Fruit fly (Drosophila melanogaster): Measurements from ENCODE around the gene Prx2.

Gene Prx2

DNA sequence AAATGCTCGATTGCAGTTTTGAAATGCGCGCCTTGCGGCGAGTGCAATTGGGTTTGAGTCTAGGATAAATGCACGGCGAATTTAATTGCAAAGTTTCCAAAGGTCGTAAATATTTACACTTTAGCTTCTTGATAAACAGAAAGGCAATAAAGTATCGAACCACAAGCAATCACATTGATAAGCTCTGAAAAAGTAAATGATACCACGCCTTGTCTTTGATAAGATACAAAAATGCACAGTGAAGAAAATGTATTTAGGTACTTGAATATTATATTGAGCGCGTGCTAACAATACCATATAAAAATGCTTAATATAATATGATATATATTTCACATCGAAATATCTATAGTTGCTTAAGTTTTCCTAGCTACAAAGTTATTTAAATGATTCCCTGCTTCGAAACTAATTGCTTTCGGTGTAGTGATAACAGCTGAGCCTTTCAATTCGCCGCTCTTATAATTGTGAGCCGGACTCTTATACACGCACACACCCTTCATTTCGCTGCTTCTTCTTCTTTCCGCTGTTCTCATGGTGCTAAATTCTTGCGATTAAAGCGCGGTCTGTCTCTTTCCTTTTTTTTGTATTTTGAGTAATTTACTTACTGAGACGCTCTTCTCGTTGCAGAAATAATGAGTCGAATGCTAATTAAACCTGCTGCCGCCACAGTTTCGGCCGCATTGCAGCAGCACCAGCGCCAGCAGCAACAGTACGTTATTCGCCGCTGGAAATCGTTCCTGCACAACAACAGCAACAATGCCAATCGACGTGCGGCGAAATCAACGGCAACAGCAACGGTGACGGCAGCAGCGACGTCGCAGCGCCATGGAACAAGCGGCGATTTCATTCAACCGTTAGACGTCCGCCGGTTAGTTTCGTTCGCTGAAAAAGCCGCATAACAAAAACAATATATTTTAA, 43.9 kb downstream of the Prx2 start:
- TF ChIP-seq CG6792 (GFP tag; optimal IDR thresholded peaks at IDR 0.05), result peak; percentile 90
- peak; percentile 88 for TF ChIP-seq OdsH (GFP tag; optimal IDR thresholded peaks at IDR 0.05)
- peak; percentile 94 for TF ChIP-seq svp (GFP tag)
- peak; percentile 63 for TF ChIP-seq CG4318 (GFP tag; optimal IDR thresholded peaks at IDR 0.05)
- TF ChIP-seq Gug (GFP tag; IDR thresholded peaks at IDR 0.05), result peak; percentile 81
- TF ChIP-seq Sox102F (GFP tag; optimal IDR thresholded peaks at IDR 0.05), result peak; percentile 84
- peak; percentile 80 for TF ChIP-seq spab (GFP tag; optimal IDR thresholded peaks at IDR 0.05)
- TF ChIP-seq CG6163 (GFP tag; IDR thresholded peaks at IDR 0.05), result peak; percentile 81
- peak; percentile 55 for TF ChIP-seq CG16779 (tag; optimal IDR thresholded peaks at IDR 0.05)
- peak; percentile 91 for TF ChIP-seq esn (GFP tag; optimal IDR thresholded peaks at IDR 0.05)
- peak; percentile 80 for TF ChIP-seq CG1621 (tag; optimal IDR thresholded peaks at IDR 0.05)
- no peak for TF ChIP-seq Hr38 (GFP tag; optimal IDR thresholded peaks at IDR 0.05)
- peak; percentile 90 for TF ChIP-seq CG34406 (GFP tag; optimal IDR thresholded peaks at IDR 0.05)
- peak; percentile 82 for TF ChIP-seq CG3032 (tag; optimal IDR thresholded peaks at IDR 0.05)
- TF ChIP-seq vri (GFP tag; optimal IDR thresholded peaks at IDR 0.05), result peak; percentile 79
- peak; percentile 78 for TF ChIP-seq CG11294 (GFP tag; IDR thresholded peaks at IDR 0.05)
- peak; percentile 90 for TF ChIP-seq pdm3 (GFP tag; optimal IDR thresholded peaks at IDR 0.05)
- TF ChIP-seq Lpt (GFP tag; optimal IDR thresholded peaks at IDR 0.05), result peak; percentile 69
- peak; percentile 88 for TF ChIP-seq Smox (GFP tag; optimal IDR thresholded peaks at IDR 0.05)
- TF ChIP-seq CG7368 (GFP tag; optimal IDR thresholded peaks at IDR 0.05), result peak; percentile 82
- TF ChIP-seq Eip93F (GFP tag; optimal IDR thresholded peaks at IDR 0.05), result peak; percentile 3
- TF ChIP-seq Hr39 (GFP tag; optimal IDR thresholded peaks at IDR 0.05), result peak; percentile 77
- peak; percentile 83 for TF ChIP-seq lz (GFP tag; optimal IDR thresholded peaks at IDR 0.05)
- peak; percentile 96 for TF ChIP-seq Eip78C (GFP tag)
- peak; percentile 71 for TF ChIP-seq fd59A (GFP tag; optimal IDR thresholded peaks at IDR 0.05)
- TF ChIP-seq CG10631 (GFP tag; optimal IDR thresholded peaks at IDR 0.05), result peak; percentile 87
- TF ChIP-seq CG32006 (GFP tag; optimal IDR thresholded peaks at IDR 0.05), result peak; percentile 89
- TF ChIP-seq net (GFP tag; optimal IDR thresholded peaks at IDR 0.05), result peak; percentile 91
- TF ChIP-seq CG8119 (GFP tag; IDR thresholded peaks at IDR 0.05), result peak; percentile 84
- peak; percentile 77 for TF ChIP-seq CG31627 (GFP tag; optimal IDR thresholded peaks at IDR 0.05)
- peak; percentile 83 for TF ChIP-seq CG6808 (GFP tag; optimal IDR thresholded peaks at IDR 0.05)
- TF ChIP-seq CG11762 (GFP tag; optimal IDR thresholded peaks at IDR 0.05; ENCODE audit: insufficient read depth), result peak; percentile 86
- TF ChIP-seq Hr4 (GFP tag; optimal IDR thresholded peaks at IDR 0.05), result peak; percentile 50
- peak; percentile 89 for TF ChIP-seq dsx (GFP tag; optimal IDR thresholded peaks at IDR 0.05; ENCODE audit: poor library complexity, severe bottlenecking)
- peak; percentile 73 for TF ChIP-seq CG9139 (GFP tag; optimal IDR thresholded peaks at IDR 0.05)
- TF ChIP-seq topi (GFP tag; optimal IDR thresholded peaks at IDR 0.05), result peak; percentile 85
- peak; percentile 72 for TF ChIP-seq CG11902 (GFP tag; optimal IDR thresholded peaks at IDR 0.05)
- peak; percentile 56 for TF ChIP-seq dac (GFP tag; optimal IDR thresholded peaks at IDR 0.05)
- peak; percentile 88 for TF ChIP-seq eg (GFP tag; IDR thresholded peaks at IDR 0.05)
- TF ChIP-seq CG6276 (GFP tag; optimal IDR thresholded peaks at IDR 0.05), result peak; percentile 82
- peak; percentile 71 to 81 for TF ChIP-seq salr (GFP tag; optimal IDR thresholded peaks at IDR 0.05)
- peak; percentile 88 for TF ChIP-seq achi (GFP tag; optimal IDR thresholded peaks at IDR 0.05)
- peak; percentile 81 for TF ChIP-seq CG8319 (GFP tag; optimal IDR thresholded peaks at IDR 0.05)
- peak; percentile 70 for TF ChIP-seq acj6 (GFP tag; optimal IDR thresholded peaks at IDR 0.05)
- TF ChIP-seq CG10669 (GFP tag; optimal IDR thresholded peaks at IDR 0.05), result peak; percentile 85
- TF ChIP-seq Ets21C (GFP tag; optimal IDR thresholded peaks at IDR 0.05), result peak; percentile 66
- TF ChIP-seq CG3919 (GFP tag; optimal IDR thresholded peaks at IDR 0.05), result peak; percentile 90
- peak; percentile 86 for TF ChIP-seq CG15336 (GFP tag; IDR thresholded peaks at IDR 0.05)
- TF ChIP-seq Sox14 (GFP tag; optimal IDR thresholded peaks at IDR 0.05), result peak; percentile 80
- TF ChIP-seq CG6854 (GFP tag; optimal IDR thresholded peaks at IDR 0.05), result peak; percentile 79
